Fruit fly (Drosophila melanogaster): Measurements from ENCODE around the gene CG15332.

DNA sequence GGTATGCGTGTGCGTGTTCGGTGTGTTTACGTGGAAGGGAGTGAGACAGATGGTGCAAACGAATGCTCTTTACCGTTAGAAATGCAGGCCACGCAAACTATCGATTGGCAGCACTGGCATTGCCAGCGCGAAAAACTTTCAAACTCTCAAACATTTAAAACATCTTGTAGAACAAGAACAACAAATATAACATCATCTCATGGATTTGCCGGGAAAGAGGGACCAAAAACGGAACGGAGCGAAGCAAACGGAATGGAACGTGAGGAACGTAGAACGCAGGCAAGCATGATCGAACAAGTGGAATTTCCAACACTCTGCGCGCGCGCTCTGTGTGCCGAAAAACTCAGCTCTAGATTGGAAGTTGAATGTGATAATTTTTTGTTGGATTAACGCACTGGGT is 3.7 kb upstream of the CG15332 start:
- TF ChIP-seq Hr96 (GFP tag; optimal IDR thresholded peaks at IDR 0.05), result no peak
- TF ChIP-seq cnc (optimal IDR thresholded peaks at IDR 0.05), result no peak
- no peak for TF ChIP-seq CG33017 (tag; optimal IDR thresholded peaks at IDR 0.05)
- TF ChIP-seq CG7045 (GFP tag; optimal IDR thresholded peaks at IDR 0.05), result no peak
- TF ChIP-seq tj (GFP tag; optimal IDR thresholded peaks at IDR 0.05), result no peak

Data from whole organism, adult.